Fruit fly (Drosophila melanogaster): ENCODE results near the gene Prosalpha2.

- TF ChIP-seq toe (GFP tag; optimal IDR thresholded peaks at IDR 0.05): no peak
- TF ChIP-seq CG5204 (GFP tag; optimal IDR thresholded peaks at IDR 0.05): no peak
- TF ChIP-seq cic (GFP tag; optimal IDR thresholded peaks at IDR 0.05): no peak
- peak; percentile 49 for TF ChIP-seq CG7045 (GFP tag; optimal IDR thresholded peaks at IDR 0.05)
- TF ChIP-seq ovo (GFP tag; optimal IDR thresholded peaks at IDR 0.05): no peak
- no peak for TF ChIP-seq Hr96 (GFP tag; optimal IDR thresholded peaks at IDR 0.05)
Observed at dm6 chr3R:12398054-12398453, 33.1 kb upstream of the Prosalpha2 start.
